ENCODE assay signal across 2 fruit fly cellular contexts in genomic region chr2L:16715841-16716701, dm6.
TF ChIP-seq lines count a peak whose summit lies in the region.

Gene Cyt-c-d, plus strand, starts transcription at chr2L:16715891.
Gene CG31808, minus strand, starts transcription at chr2L:16716195.

TF ChIP-seq in whole organism, embryonic, 481 proteins besides CTCF, POLR2A, EP300 and RAD21 (continued from another document and continues in another):
- TF ChIP-seq pros (GFP tag; optimal IDR thresholded peaks at IDR 0.05; lab: Kevin White, UChicago): peak; percentile 59
- no peak; the same call in 2 of the 3 replicates for TF ChIP-seq zen2 (GFP tag; IDR thresholded peaks at IDR 0.05; lab: Robert Waterston, UW; ENCODE audit: partially characterized antibody)
- TF ChIP-seq usp (GFP tag; optimal IDR thresholded peaks at IDR 0.05; lab: Kevin White, UChicago): no peak
- peak; percentile 94 for TF ChIP-seq Rfx (GFP tag; IDR thresholded peaks at IDR 0.05; lab: Robert Waterston, UW)
- TF ChIP-seq zfh1 (GFP tag; IDR thresholded peaks at IDR 0.05; lab: Robert Waterston, UW): peak; percentile 97
- TF ChIP-seq Hsf (GFP tag; optimal IDR thresholded peaks at IDR 0.05; lab: Kevin White, UChicago): peak; percentile 98
- TF ChIP-seq tna (GFP tag; IDR thresholded peaks at IDR 0.05; lab: Robert Waterston, UW; ENCODE audit: partially characterized antibody): no peak; the same call in 1 of the 2 replicates
- peak; percentile 97 for TF ChIP-seq tgo (GFP tag; IDR thresholded peaks at IDR 0.05; lab: Robert Waterston, UW)
- TF ChIP-seq trem (tag; optimal IDR thresholded peaks at IDR 0.05; lab: Kevin White, UChicago): peak; percentile 92
- peak; percentile 94 for TF ChIP-seq ems (GFP tag; optimal IDR thresholded peaks at IDR 0.05; lab: Kevin White, UChicago)
- peak; percentile 98 for TF ChIP-seq CG10366 (GFP tag; IDR thresholded peaks at IDR 0.05; lab: Robert Waterston, UW)
- TF ChIP-seq GATAe (GFP tag; conservative IDR thresholded peaks at IDR 0.05; lab: Robert Waterston, UW): peak; percentile 86
- peak; percentile 98 for TF ChIP-seq nmo (GFP tag; optimal IDR thresholded peaks at IDR 0.05; lab: Kevin White, UChicago)
- TF ChIP-seq CG12071 (GFP tag; optimal IDR thresholded peaks at IDR 0.05; lab: Kevin White, UChicago): peak; percentile 94
- TF ChIP-seq ara (GFP tag; IDR thresholded peaks at IDR 0.05; lab: Robert Waterston, UW): peak; percentile 98
- TF ChIP-seq sob (GFP tag; IDR thresholded peaks at IDR 0.05; lab: Robert Waterston, UW): peak; percentile 98
- TF ChIP-seq CG2678 (tag; optimal IDR thresholded peaks at IDR 0.05; lab: Kevin White, UChicago): peak; percentile 97
- peak; percentile 99 for TF ChIP-seq CG7556 (GFP tag; optimal IDR thresholded peaks at IDR 0.05; lab: Kevin White, UChicago)
- TF ChIP-seq Trl (optimal IDR thresholded peaks at IDR 0.05; lab: Kevin White, UChicago): peak; percentile 93 to 94
- peak; percentile 85 for TF ChIP-seq Trl (GFP tag; optimal IDR thresholded peaks at IDR 0.05; lab: Kevin White, UChicago)
- TF ChIP-seq CG1602 (GFP tag; optimal IDR thresholded peaks at IDR 0.05; lab: Kevin White, UChicago): peak; percentile 96
- peak; percentile 94 for TF ChIP-seq CG10654 (GFP tag; optimal IDR thresholded peaks at IDR 0.05; lab: Kevin White, UChicago)
- TF ChIP-seq NFAT (GFP tag; IDR thresholded peaks at IDR 0.05; lab: Robert Waterston, UW): peak; percentile 85
- peak; percentile 86 for TF ChIP-seq dm (GFP tag; optimal IDR thresholded peaks at IDR 0.05; lab: Kevin White, UChicago)
- peak; percentile 71 for TF ChIP-seq Kr (GFP tag; optimal IDR thresholded peaks at IDR 0.05; lab: Kevin White, UChicago)
- peak; percentile 95 for TF ChIP-seq Fer3 (tag; optimal IDR thresholded peaks at IDR 0.05; lab: Kevin White, UChicago)
- TF ChIP-seq CG13775 (GFP tag; optimal IDR thresholded peaks at IDR 0.05; lab: Kevin White, UChicago): peak; percentile 97
- peak; percentile 84 for TF ChIP-seq wek (GFP tag; optimal IDR thresholded peaks at IDR 0.05; lab: Kevin White, UChicago)
- no peak for TF ChIP-seq D (optimal IDR thresholded peaks at IDR 0.05; lab: Kevin White, UChicago)
- TF ChIP-seq D (GFP tag; optimal IDR thresholded peaks at IDR 0.05; lab: Kevin White, UChicago): peak; percentile 97
- TF ChIP-seq CG3995 (GFP tag; optimal IDR thresholded peaks at IDR 0.05; lab: Kevin White, UChicago): peak; percentile 46
- peak; percentile 86 for TF ChIP-seq MTF-1 (GFP tag; optimal IDR thresholded peaks at IDR 0.05; lab: Kevin White, UChicago; ENCODE audit: borderline replicate concordance)
- peak; percentile 84 for TF ChIP-seq CG13624 (GFP tag; optimal IDR thresholded peaks at IDR 0.05; lab: Kevin White, UChicago)
- peak; percentile 80 for TF ChIP-seq CG15073 (GFP tag; optimal IDR thresholded peaks at IDR 0.05; lab: Kevin White, UChicago)
- TF ChIP-seq CG9215 (GFP tag; IDR thresholded peaks at IDR 0.05; lab: Robert Waterston, UW): peak; percentile 87
- TF ChIP-seq gsb (GFP tag; IDR thresholded peaks at IDR 0.05; lab: Robert Waterston, UW): peak; percentile 94
- peak; percentile 96 for TF ChIP-seq CG6254 (GFP tag; optimal IDR thresholded peaks at IDR 0.05; lab: Kevin White, UChicago)
- peak; percentile 90 for TF ChIP-seq CG31388 (GFP tag; optimal IDR thresholded peaks at IDR 0.05; lab: Kevin White, UChicago)
- TF ChIP-seq HLH4C (GFP tag; IDR thresholded peaks at IDR 0.05; lab: Robert Waterston, UW; ENCODE audit: partially characterized antibody): no peak
- TF ChIP-seq jumu (GFP tag; optimal IDR thresholded peaks at IDR 0.05; lab: Kevin White, UChicago): peak; percentile 89
- peak; percentile 87 for TF ChIP-seq Dip3 (GFP tag; optimal IDR thresholded peaks at IDR 0.05; lab: Kevin White, UChicago)
- TF ChIP-seq Max (GFP tag; optimal IDR thresholded peaks at IDR 0.05; lab: Kevin White, UChicago): peak; percentile 95
- TF ChIP-seq Ets97D (GFP tag; optimal IDR thresholded peaks at IDR 0.05; lab: Kevin White, UChicago): peak; percentile 84
- TF ChIP-seq CG11696 (GFP tag; IDR thresholded peaks at IDR 0.05; lab: Robert Waterston, UW): peak; percentile 87
- peak; percentile 94 for TF ChIP-seq nerfin-1 (tag; optimal IDR thresholded peaks at IDR 0.05; lab: Kevin White, UChicago)
- TF ChIP-seq hbn (GFP tag; IDR thresholded peaks at IDR 0.05; lab: Robert Waterston, UW; ENCODE audit: partially characterized antibody): no peak
- TF ChIP-seq bsh (GFP tag; optimal IDR thresholded peaks at IDR 0.05; lab: Kevin White, UChicago): peak; percentile 97 to 99
- TF ChIP-seq tin (GFP tag; optimal IDR thresholded peaks at IDR 0.05; lab: Kevin White, UChicago): peak; percentile 95
- peak; percentile 98 for TF ChIP-seq H15 (GFP tag; IDR thresholded peaks at IDR 0.05; lab: Robert Waterston, UW)
- peak; percentile 98 for TF ChIP-seq unpg (GFP tag; optimal IDR thresholded peaks at IDR 0.05; lab: Kevin White, UChicago)
- peak; percentile 96 for TF ChIP-seq CG5953 (GFP tag; IDR thresholded peaks at IDR 0.05; lab: Robert Waterston, UW)
- peak; percentile 98 for TF ChIP-seq CG17829 (tag; optimal IDR thresholded peaks at IDR 0.05; lab: Kevin White, UChicago)
- TF ChIP-seq pfk (GFP tag; optimal IDR thresholded peaks at IDR 0.05; lab: Kevin White, UChicago): peak; percentile 39
- TF ChIP-seq dysf (GFP tag; IDR thresholded peaks at IDR 0.05; lab: Robert Waterston, UW): peak; percentile 98
- TF ChIP-seq bcd (GFP tag; optimal IDR thresholded peaks at IDR 0.05; lab: Kevin White, UChicago): peak; percentile 97
- peak; percentile 96 for TF ChIP-seq lilli (GFP tag; optimal IDR thresholded peaks at IDR 0.05; lab: Kevin White, UChicago)
- peak; percentile 88 for TF ChIP-seq CG9609 (GFP tag; optimal IDR thresholded peaks at IDR 0.05; lab: Kevin White, UChicago)
- TF ChIP-seq CG16815 (GFP tag; optimal IDR thresholded peaks at IDR 0.05; lab: Kevin White, UChicago): peak; percentile 93
- peak; percentile 94 for TF ChIP-seq Lhr (GFP tag; optimal IDR thresholded peaks at IDR 0.05; lab: Kevin White, UChicago)
- peak; percentile 96 for TF ChIP-seq Sox100B (GFP tag; optimal IDR thresholded peaks at IDR 0.05; lab: Kevin White, UChicago)
- TF ChIP-seq bigmax (GFP tag; optimal IDR thresholded peaks at IDR 0.05; lab: Kevin White, UChicago): peak; percentile 48
- peak; percentile 94 for TF ChIP-seq CG30431 (GFP tag; optimal IDR thresholded peaks at IDR 0.05; lab: Kevin White, UChicago)
- peak; percentile 11 for TF ChIP-seq Dp (GFP tag; optimal IDR thresholded peaks at IDR 0.05; lab: Kevin White, UChicago)
- TF ChIP-seq mirr (GFP tag; optimal IDR thresholded peaks at IDR 0.05; lab: Kevin White, UChicago): peak; percentile 69
- TF ChIP-seq Atf3 (GFP tag; optimal IDR thresholded peaks at IDR 0.05; lab: Kevin White, UChicago): peak; percentile 90

TF ChIP-seq in whole organism, prepupa, 60 proteins besides CTCF, POLR2A, EP300 and RAD21 (continued from another document):
- TF ChIP-seq salr (GFP tag; optimal IDR thresholded peaks at IDR 0.05; lab: Kevin White, UChicago): peak; percentile 82 to 98
- TF ChIP-seq CG1621 (tag; optimal IDR thresholded peaks at IDR 0.05; lab: Kevin White, UChicago): peak; percentile 92
- peak; percentile 99 for TF ChIP-seq CG6276 (GFP tag; optimal IDR thresholded peaks at IDR 0.05; lab: Kevin White, UChicago)
- TF ChIP-seq CG6854 (GFP tag; optimal IDR thresholded peaks at IDR 0.05; lab: Kevin White, UChicago): peak; percentile 93
- TF ChIP-seq CG8319 (GFP tag; optimal IDR thresholded peaks at IDR 0.05; lab: Kevin White, UChicago): peak; percentile 88
- TF ChIP-seq acj6 (GFP tag; optimal IDR thresholded peaks at IDR 0.05; lab: Kevin White, UChicago): peak; percentile 98
- TF ChIP-seq Ets21C (GFP tag; optimal IDR thresholded peaks at IDR 0.05; lab: Kevin White, UChicago): peak; percentile 93
